Fruit fly (Drosophila melanogaster) whole organism, embryonic: Measurements from ENCODE around the gene heph.

Experiments
- Aef1 ChIP-seq: fragments of 200-800 bp; sonication (Bioruptor generic); IDR thresholded peaks from 3 replicates; pipeline ENCODE4 v1.3.6; 2022; ENCODE audit warnings: missing biosample characterization, missing genetic modification characterization
- CG10321 ChIP-seq: fragments of 200-800 bp; sonication (Bioruptor generic); IDR thresholded peaks from 2 replicates; pipeline ENCODE4 v1.3.6; 2022; ENCODE audit warnings: missing biosample characterization, missing genetic modification characterization
- CG10565 ChIP-seq: fragments of 200-800 bp; sonication (Bioruptor generic); optimal IDR thresholded peaks from 3 replicates; lab custom pipeline; 2016; ENCODE audit warnings: missing biosample characterization, mild to moderate bottlenecking, missing genetic modification characterization
- CG11085 ChIP-seq: fragments of 200-800 bp; sonication (Bioruptor generic); IDR thresholded peaks from 2 replicates; pipeline ENCODE4 v1.3.6; 2022; ENCODE audit warnings: missing biosample characterization, missing genetic modification characterization
- CG12104 ChIP-seq: fragments of 200-800 bp; sonication (Bioruptor generic); optimal IDR thresholded peaks from 3 replicates; lab custom pipeline; 2016; ENCODE audit warnings: missing biosample characterization, missing genetic modification characterization
- CG12942 ChIP-seq: fragments of 200-800 bp; sonication (Bioruptor generic); optimal IDR thresholded peaks from 3 replicates; lab custom pipeline; 2016; ENCODE audit warnings: missing biosample characterization, missing genetic modification characterization
- CG13123 ChIP-seq: fragments of 200-800 bp; sonication (Bioruptor generic); optimal IDR thresholded peaks from 2 replicates; lab custom pipeline; 2016; ENCODE audit warnings: missing biosample characterization, missing genetic modification characterization
- CG13624 ChIP-seq: fragments of 200-800 bp; sonication (Bioruptor generic); optimal IDR thresholded peaks from 2 replicates; lab custom pipeline; 2016; ENCODE audit warnings: missing biosample characterization, missing genetic modification characterization
- CG14860 ChIP-seq: fragments of 200-800 bp; sonication (Bioruptor generic); IDR thresholded peaks from 3 replicates; pipeline ENCODE4 v1.3.6; 2022; ENCODE audit warnings: missing biosample characterization, missing genetic modification characterization; ENCODE audit not compliant: partially characterized antibody
- CG15479 ChIP-seq: fragments of 200-800 bp; sonication (Bioruptor generic); optimal IDR thresholded peaks from 3 replicates; lab custom pipeline; 2019; ENCODE audit warnings: missing biosample characterization, mild to moderate bottlenecking, missing genetic modification characterization, moderate library complexity
- CG1603 ChIP-seq: fragments of 200-800 bp; sonication (Bioruptor generic); optimal IDR thresholded peaks from 2 replicates; lab custom pipeline; 2019; ENCODE audit warnings: missing biosample characterization, mild to moderate bottlenecking, missing genetic modification characterization, moderate library complexity
- CG17359 ChIP-seq: fragments of 200-800 bp; sonication (Bioruptor generic); optimal IDR thresholded peaks from 3 replicates; lab custom pipeline; 2018; ENCODE audit warnings: missing biosample characterization, mild to moderate bottlenecking, missing genetic modification characterization, moderate library complexity
- CG3065 ChIP-seq: fragments of 200-800 bp; sonication (Bioruptor generic); optimal IDR thresholded peaks from 2 replicates; lab custom pipeline; 2016; ENCODE audit warnings: missing biosample characterization, missing genetic modification characterization
- CG31388 ChIP-seq: fragments of 200-800 bp; sonication (Bioruptor generic); optimal IDR thresholded peaks from 2 replicates; lab custom pipeline; 2016; ENCODE audit warnings: missing biosample characterization, missing genetic modification characterization
- CG4328 ChIP-seq: fragments of 200-800 bp; sonication (Bioruptor generic); optimal IDR thresholded peaks from 3 replicates; lab custom pipeline; 2017; ENCODE audit warnings: missing biosample characterization, missing genetic modification reagents, missing genetic modification characterization
- CG4820 ChIP-seq: fragments of 200-800 bp; sonication (Bioruptor generic); optimal IDR thresholded peaks from 3 replicates; lab custom pipeline; 2016; ENCODE audit warnings: missing biosample characterization, missing genetic modification characterization
- CG6254 ChIP-seq: fragments of 200-800 bp; sonication (Bioruptor generic); optimal IDR thresholded peaks from 3 replicates; lab custom pipeline; 2017; ENCODE audit warnings: mild to moderate bottlenecking, missing biosample characterization, missing genetic modification reagents, missing genetic modification characterization
- CG7357 ChIP-seq: fragments of 200-800 bp; sonication (Bioruptor generic); IDR thresholded peaks from 3 replicates; pipeline ENCODE4 v1.3.6; 2022; ENCODE audit warnings: missing biosample characterization, missing genetic modification characterization
- CG7745 ChIP-seq: fragments of 200-800 bp; sonication (Bioruptor generic); optimal IDR thresholded peaks from 2 replicates; lab custom pipeline; 2018; ENCODE audit warnings: missing biosample characterization, mild to moderate bottlenecking, missing genetic modification characterization, moderate library complexity
- CG7928 ChIP-seq: fragments of 200-800 bp; sonication (Bioruptor generic); optimal IDR thresholded peaks from 2 replicates; lab custom pipeline; 2017; ENCODE audit warnings: missing biosample characterization, mild to moderate bottlenecking, missing genetic modification characterization
- CG7963 ChIP-seq: fragments of 200-800 bp; sonication (Bioruptor generic); IDR thresholded peaks from 3 replicates; pipeline ENCODE4 v1.3.6; 2022; ENCODE audit warnings: missing biosample characterization, missing genetic modification characterization; ENCODE audit not compliant: partially characterized antibody
- E2f1 ChIP-seq: fragments of 200-800 bp; sonication (Bioruptor generic); IDR thresholded peaks from 2 replicates; pipeline ENCODE4 v1.3.6; 2022; ENCODE audit warnings: missing biosample characterization, missing genetic modification characterization
- Ets65A ChIP-seq: fragments of 200-800 bp; sonication (Bioruptor generic); peaks from one replicate; lab custom pipeline; 2016; ENCODE audit warnings: missing biosample characterization, missing genetic modification characterization
- Fer1 ChIP-seq: fragments of 200-800 bp; sonication (Bioruptor generic); optimal IDR thresholded peaks from 2 replicates; lab custom pipeline; 2017; ENCODE audit warnings: missing biosample characterization, mild to moderate bottlenecking, missing genetic modification characterization
- Gsc ChIP-seq: fragments of 200-800 bp; sonication (Bioruptor generic); IDR thresholded peaks from 2 replicates; pipeline ENCODE4 v1.3.6; 2022; ENCODE audit warnings: missing biosample characterization, missing genetic modification characterization
- H2.0 ChIP-seq: fragments of 200-800 bp; sonication (Bioruptor generic); IDR thresholded peaks from 2 replicates; pipeline ENCODE4 v1.3.6; 2022; ENCODE audit warnings: missing biosample characterization, missing genetic modification characterization
- HLH3B ChIP-seq: fragments of 200-800 bp; sonication (Bioruptor generic); IDR thresholded peaks from 2 replicates; pipeline ENCODE4 v1.3.6; 2022; ENCODE audit warnings: missing biosample characterization, missing genetic modification characterization
- HmgZ ChIP-seq: fragments of 200-800 bp; sonication (Bioruptor generic); optimal IDR thresholded peaks from 2 replicates; lab custom pipeline; 2018; ENCODE audit warnings: missing biosample characterization, mild to moderate bottlenecking, missing genetic modification characterization
- Lim3 ChIP-seq: fragments of 200-800 bp; sonication (Bioruptor generic); IDR thresholded peaks from 2 replicates; pipeline ENCODE4 v1.3.6; 2022; ENCODE audit warnings: missing biosample characterization, missing genetic modification characterization
- Meics ChIP-seq: fragments of 200-800 bp; sonication (Bioruptor generic); optimal IDR thresholded peaks from 2 replicates; lab custom pipeline; 2017; ENCODE audit warnings: missing biosample characterization, mild to moderate bottlenecking, missing genetic modification characterization
- Pdp1 ChIP-seq, 2 experiments: fragments of 200-800 bp; sonication (Bioruptor generic); optimal IDR thresholded peaks; 3 replicates each; lab custom pipeline; 2016; ENCODE audit warnings: missing biosample characterization in 2 of 2, missing genetic modification characterization in 2 of 2, mild to moderate bottlenecking in 1 of 2, moderate library complexity in 1 of 2
- Stat92E ChIP-seq, 3 experiments: fragments of >200 bp in 2 of 3; fragments of 200-800 bp in 1 of 3; sonication (Bioruptor generic) in 1 of 3; optimal IDR thresholded peaks; 2 replicates each; lab custom pipeline; 2017 to 2019; ENCODE audit warnings: missing biosample characterization in 3 of 3, missing genetic modification characterization in 3 of 3, mild to moderate bottlenecking in 1 of 3, moderate library complexity in 1 of 3
- Usf ChIP-seq: fragments of 200-800 bp; sonication (Bioruptor generic); optimal IDR thresholded peaks from 2 replicates; lab custom pipeline; 2017; ENCODE audit warnings: missing genotype, missing biosample characterization, missing genetic modification characterization
- Xrp1 ChIP-seq: fragments of 200-800 bp; sonication (Bioruptor generic); IDR thresholded peaks from 2 replicates; pipeline ENCODE4 v1.3.6; 2022; ENCODE audit warnings: missing biosample characterization, missing genetic modification characterization
- YL-1 ChIP-seq: fragments of 200-800 bp; sonication (Bioruptor generic); optimal IDR thresholded peaks from 3 replicates; lab custom pipeline; 2017; ENCODE audit warnings: missing biosample characterization, mild to moderate bottlenecking, missing genetic modification characterization
- amos ChIP-seq: fragments of 200-800 bp; sonication (Bioruptor generic); IDR thresholded peaks from 2 replicates; pipeline ENCODE4 v1.3.6; 2022; ENCODE audit warnings: missing biosample characterization, missing genetic modification characterization; ENCODE audit not compliant: partially characterized antibody
- chinmo ChIP-seq: fragments of 200-800 bp; sonication (Bioruptor generic); IDR thresholded peaks from 4 replicates; pipeline ENCODE4 v1.3.6; 2022; ENCODE audit warnings: missing biosample characterization, missing genetic modification characterization; ENCODE audit not compliant: partially characterized antibody
- crol ChIP-seq: fragments of 200-800 bp; sonication (Bioruptor generic); IDR thresholded peaks from 2 replicates; pipeline ENCODE4 v1.3.6; 2022; ENCODE audit warnings: missing biosample characterization, missing genetic modification characterization
- dan ChIP-seq: fragments of 200-800 bp; sonication (Bioruptor generic); IDR thresholded peaks from 2 replicates; pipeline ENCODE4 v1.3.6; 2022; ENCODE audit warnings: missing biosample characterization, missing genetic modification characterization
- dysf ChIP-seq: fragments of 200-800 bp; sonication (Bioruptor generic); IDR thresholded peaks from 3 replicates; pipeline ENCODE4 v1.3.6; 2022; ENCODE audit warnings: missing biosample characterization, missing genetic modification characterization
- fru ChIP-seq: fragments of >200 bp; optimal IDR thresholded peaks from 2 replicates; lab custom pipeline; 2017
- grau ChIP-seq: fragments of 200-800 bp; optimal IDR thresholded peaks from 3 replicates; lab custom pipeline; 2019; ENCODE audit warnings: missing biosample characterization, mild to moderate bottlenecking, missing genetic modification characterization, moderate library complexity
- gsb ChIP-seq: fragments of 200-800 bp; sonication (Bioruptor generic); IDR thresholded peaks from 2 replicates; pipeline ENCODE4 v1.3.6; 2022; ENCODE audit warnings: missing biosample characterization, missing genetic modification characterization
- hth ChIP-seq: fragments of >200 bp; optimal IDR thresholded peaks from 2 replicates; lab custom pipeline; 2017; ENCODE audit warnings: inconsistent platforms
- jigr1 ChIP-seq: fragments of 200-800 bp; sonication (Bioruptor generic); IDR thresholded peaks from 3 replicates; pipeline ENCODE4 v1.3.6; 2022; ENCODE audit warnings: missing biosample characterization, missing genetic modification characterization
- jumu ChIP-seq: fragments of 200-800 bp; sonication (Bioruptor generic); optimal IDR thresholded peaks from 3 replicates; lab custom pipeline; 2016; ENCODE audit warnings: missing biosample characterization, missing genetic modification characterization
- lab ChIP-seq: fragments of 200-800 bp; sonication (Bioruptor generic); optimal IDR thresholded peaks from 3 replicates; lab custom pipeline; 2017; ENCODE audit warnings: missing biosample characterization, missing genetic modification characterization, mild to moderate bottlenecking, moderate library complexity, missing genetic modification reagents
- lov ChIP-seq, 2 experiments: fragments of 200-800 bp in 1 of 2; fragments of >200 bp in 1 of 2; sonication (Bioruptor generic) in 1 of 2; IDR thresholded peaks in 1 of 2; optimal IDR thresholded peaks in 1 of 2; 2 replicates in 1 of 2; 3 replicates in 1 of 2; pipeline versions ENCODE4 v1.3.6 to Lab custom; 2017 to 2022; ENCODE audit warnings: missing biosample characterization in 1 of 2, missing genetic modification characterization in 1 of 2
- pho ChIP-seq: fragments of 200-800 bp; sonication (Bioruptor generic); optimal IDR thresholded peaks from 2 replicates; lab custom pipeline; 2016; ENCODE audit warnings: missing biosample characterization, missing genetic modification characterization
- pita ChIP-seq: fragments of 200-800 bp; sonication (Bioruptor generic); optimal IDR thresholded peaks from 2 replicates; lab custom pipeline; 2017; ENCODE audit warnings: missing biosample characterization, mild to moderate bottlenecking, missing genetic modification characterization
- tna ChIP-seq: fragments of 200-800 bp; sonication (Bioruptor generic); IDR thresholded peaks from 2 replicates; pipeline ENCODE4 v1.3.6; 2022; ENCODE audit warnings: missing biosample characterization, missing genetic modification characterization; ENCODE audit not compliant: partially characterized antibody

Gene heph

DNA sequence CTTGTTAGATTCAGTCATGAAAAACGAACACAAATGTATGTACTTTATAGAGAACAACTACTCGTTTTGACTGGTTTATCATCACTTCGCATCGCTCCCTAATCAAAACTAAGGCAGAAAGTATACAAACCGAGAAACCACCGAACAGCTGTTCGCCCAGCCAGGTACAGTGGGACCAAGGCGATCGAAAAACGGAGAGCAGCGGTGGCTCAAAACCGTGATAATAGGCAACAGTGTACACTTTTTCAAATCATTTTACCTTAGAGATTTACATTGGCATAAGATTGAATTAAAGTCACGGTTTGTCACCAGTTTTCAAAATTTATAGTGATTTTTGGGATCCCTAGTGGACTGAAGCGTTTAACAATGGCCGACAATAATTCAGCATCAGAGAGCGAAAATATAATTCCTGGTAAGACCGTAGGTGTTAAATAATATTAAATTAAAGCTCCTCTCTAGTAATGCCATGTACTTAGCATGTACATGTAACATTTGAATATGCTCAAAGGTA lies 210.0 kb downstream of the heph start, which contains the start of the genes CG42233 and CG1971 (continued):
- TF ChIP-seq grau (tag; lab: Kevin White, UChicago) (no peak), jumu (GFP tag; lab: Kevin White, UChicago) (no peak), crol (GFP tag; lab: Robert Waterston, UW) (no peak), hth (no peak), CG11085 (GFP tag; lab: Robert Waterston, UW) (no peak), jigr1 (no peak), lov (optimal IDR thresholded peaks at IDR 0.05; lab: Kevin White, UChicago) (no peak), lov (GFP tag; IDR thresholded peaks at IDR 0.05; lab: Robert Waterston, UW) (no peak), CG31388 (GFP tag; lab: Kevin White, UChicago) (no peak), Gsc (GFP tag; lab: Robert Waterston, UW) (no peak), pita (no peak), CG14860 (no peak), CG4328 (GFP tag; lab: Kevin White, UChicago) (no peak), CG13624 (GFP tag; lab: Kevin White, UChicago) (no peak), CG6254 (GFP tag; lab: Kevin White, UChicago) (no peak), CG12104 (GFP tag; lab: Kevin White, UChicago) (no peak), Usf (no peak), dan (GFP tag; lab: Robert Waterston, UW) (no peak), Stat92E (GFP tag; optimal IDR thresholded peaks at IDR 0.05; lab: Kevin White, UChicago) (no peak), Pdp1 (GFP tag; optimal IDR thresholded peaks at IDR 0.05; lab: Kevin White, UChicago) (peak in 1 of 2 experiments; percentile 28), dysf (GFP tag; lab: Robert Waterston, UW) (0 out of 3 replicates have a peak, but pooled peaks have one; percentile 9), HLH3B (GFP tag; lab: Robert Waterston, UW) (0 out of 2 replicates have a peak, but pooled peaks have one; percentile 8), CG12942 (GFP tag; lab: Kevin White, UChicago) (no peak), CG10321 (GFP tag; lab: Robert Waterston, UW) (no peak), CG7745 (tag; lab: Kevin White, UChicago) (no peak), lab (GFP tag; lab: Kevin White, UChicago) (no peak), YL-1 (GFP tag; lab: Kevin White, UChicago) (no peak), CG1603 (tag; lab: Kevin White, UChicago) (peak; percentile 52), Lim3 (no peak), CG13123 (GFP tag; lab: Kevin White, UChicago) (no peak), E2f1 (no peak), CG7928 (GFP tag; lab: Kevin White, UChicago) (no peak), Fer1 (GFP tag; lab: Kevin White, UChicago) (no peak), pho (GFP tag; lab: Kevin White, UChicago) (peak; percentile 15), amos (GFP tag; lab: Robert Waterston, UW) (no peak), CG7357 (no peak), H2.0 (GFP tag; lab: Robert Waterston, UW) (no peak), CG3065 (GFP tag; lab: Kevin White, UChicago) (no peak), fru (no peak), CG7963 (0 out of 3 replicates have a peak, but pooled peaks have one; percentile 10), Xrp1 (GFP tag; lab: Robert Waterston, UW) (peak; percentile 42; the same call in 1 of the 2 replicates), HmgZ (tag; lab: Kevin White, UChicago) (peak; percentile 3), gsb (no peak), tna (GFP tag; lab: Robert Waterston, UW) (no peak), Ets65A (GFP tag; lab: Kevin White, UChicago) (peak; percentile 26), CG15479 (GFP tag; lab: Kevin White, UChicago) (no peak), CG17359 (tag; lab: Kevin White, UChicago) (no peak), CG4820 (GFP tag; lab: Kevin White, UChicago) (no peak), Aef1 (GFP tag; lab: Robert Waterston, UW) (peak; percentile 30; the same call in 1 of the 3 replicates), CG10565 (GFP tag; lab: Kevin White, UChicago) (no peak), chinmo (GFP tag; lab: Robert Waterston, UW) (no peak), Meics (GFP tag; lab: Kevin White, UChicago) (no peak)
